Worm (Caenorhabditis elegans) whole organism, late embryonic: ENCODE results near the gene ZK792.7.

Source experiments
- F13H6.1 ChIP-seq: sonication (generic microtip); optimal IDR thresholded peaks from 2 replicates; lab custom pipeline; 2016; ENCODE audit warnings: missing genetic modification characterization, missing compliant biosample characterization
- ama-1 ChIP-seq: fragments of 150-350 bp; optimal IDR thresholded peaks from 2 replicates; lab custom pipeline; 2014
- ceh-31 ChIP-seq: sonication (generic microtip); optimal IDR thresholded peaks from 2 replicates; lab custom pipeline; 2016; ENCODE audit warnings: missing genetic modification characterization, missing compliant biosample characterization
- elt-4 ChIP-seq: sonication (generic microtip); optimal IDR thresholded peaks from 2 replicates; lab custom pipeline; 2016; ENCODE audit warnings: missing genetic modification characterization, missing compliant biosample characterization
- eyg-1 ChIP-seq: sonication (generic microtip); optimal IDR thresholded peaks from 2 replicates; lab custom pipeline; 2016; ENCODE audit warnings: missing genotype, missing genetic modification characterization, missing compliant biosample characterization
- hlh-30 ChIP-seq: sonication (generic microtip); optimal IDR thresholded peaks from 2 replicates; lab custom pipeline; 2017; ENCODE audit warnings: antibody characterized with exemption, missing genetic modification characterization, missing compliant biosample characterization; ENCODE audit not compliant: insufficient read depth
- nfya-1 ChIP-seq: sonication (generic microtip); optimal IDR thresholded peaks from 2 replicates; lab custom pipeline; 2017; ENCODE audit warnings: missing genetic modification characterization, mild to moderate bottlenecking, missing compliant biosample characterization, antibody characterized with exemption, moderate library complexity
- nhr-11 ChIP-seq: fragments of 150-350 bp; optimal IDR thresholded peaks from 2 replicates; lab custom pipeline; 2014; ENCODE audit warnings: missing biosample characterization, missing genetic modification characterization
- pag-3 ChIP-seq: sonication (generic microtip); optimal IDR thresholded peaks from 2 replicates; lab custom pipeline; 2016; ENCODE audit warnings: missing compliant biosample characterization, missing genetic modification characterization, borderline replicate concordance
- pha-4 ChIP-seq: fragments of 150-350 bp; optimal IDR thresholded peaks from 2 replicates; lab custom pipeline; 2018; ENCODE audit warnings: missing biosample characterization, missing genetic modification reagents, missing genetic modification characterization
- unc-3 ChIP-seq, 2 experiments: fragments of 200-800 bp in 1 of 2; sonication (Bioruptor generic) in 1 of 2; sonication (generic microtip) in 1 of 2; conservative IDR thresholded peaks in 1 of 2; optimal IDR thresholded peaks in 1 of 2; 2 replicates each; pipeline versions ENCODE4 v1.3.6 to Lab custom; 2016 to 2022; ENCODE audit warnings: missing compliant biosample characterization in 2 of 2, missing genetic modification characterization in 2 of 2, missing genetic modification reagents in 1 of 2
- unc-55 ChIP-seq: sonication (generic microtip); optimal IDR thresholded peaks from 2 replicates; lab custom pipeline; 2017; ENCODE audit warnings: missing biosample characterization, missing genetic modification reagents, missing genetic modification characterization

DNA sequence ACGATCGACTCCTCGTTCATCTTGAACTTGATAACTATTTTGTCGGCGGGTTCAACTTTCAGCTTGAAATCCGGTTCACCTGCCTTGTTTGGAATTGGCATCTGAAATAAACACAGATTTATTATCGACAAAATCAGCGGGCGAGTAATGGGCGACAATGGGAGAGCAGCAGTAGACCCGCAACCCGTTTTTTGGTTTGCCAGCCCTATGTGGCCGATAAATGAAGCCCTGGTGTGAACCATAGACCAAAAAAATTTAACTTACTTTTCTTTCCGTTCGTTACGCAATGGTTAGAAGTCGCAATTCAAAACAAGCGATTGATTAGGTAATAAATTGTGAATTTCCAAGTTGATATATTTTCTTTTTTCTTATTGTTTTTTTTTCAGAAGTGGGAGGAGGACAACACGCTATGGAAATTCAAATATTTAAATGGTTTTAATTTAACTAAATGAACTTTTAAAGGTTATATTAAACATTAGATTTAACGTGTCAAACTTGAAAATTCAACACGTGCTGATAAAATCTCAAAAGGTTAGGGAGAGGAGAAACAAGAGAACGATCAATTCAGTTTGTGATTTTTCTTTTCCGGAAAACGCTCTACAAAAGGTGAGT is 9.5 kb downstream of the ZK792.7 start, which contains the start of the genes T22B3.3 and alg-3:
- TF ChIP-seq ceh-31 (tag; lab: Kevin White, UChicago) (no peak), pha-4 (tag; lab: Kevin White, UChicago) (no peak), ama-1 (lab: Kevin White, UChicago) (no peak), nfya-1 (tag; lab: Kevin White, UChicago) (no peak), pag-3 (tag; lab: Kevin White, UChicago) (no peak), unc-3 (GFP tag; conservative IDR thresholded peaks at IDR 0.05; lab: Robert Waterston, UW) (no peak), unc-3 (tag; optimal IDR thresholded peaks at IDR 0.05; lab: Kevin White, UChicago) (no peak), unc-55 (GFP tag; lab: Kevin White, UChicago) (no peak), nhr-11 (no peak), eyg-1 (tag; lab: Kevin White, UChicago) (no peak), hlh-30 (tag; lab: Kevin White, UChicago) (no peak), elt-4 (tag; lab: Kevin White, UChicago) (no peak), F13H6.1 (tag; lab: Kevin White, UChicago) (no peak)
